Fruit fly (Drosophila melanogaster) whole organism, embryonic: ENCODE data around the gene bor.

Experiments used
- Asciz ChIP-seq: fragments of 200-800 bp; sonication (Bioruptor generic); optimal IDR thresholded peaks from 2 replicates; lab custom pipeline; 2017; ENCODE audit warnings: missing biosample characterization, mild to moderate bottlenecking, missing genetic modification characterization, missing genetic modification reagents
- CG10654 ChIP-seq: fragments of 200-800 bp; sonication (Bioruptor generic); optimal IDR thresholded peaks from 2 replicates; lab custom pipeline; 2016; ENCODE audit warnings: missing biosample characterization, missing genetic modification characterization
- CG11398 ChIP-seq: fragments of 200-800 bp; sonication (Bioruptor generic); optimal IDR thresholded peaks from 2 replicates; lab custom pipeline; 2016; ENCODE audit warnings: missing biosample characterization, missing genetic modification characterization
- CG11456 ChIP-seq: fragments of 200-800 bp; sonication (Bioruptor generic); IDR thresholded peaks from 3 replicates; pipeline ENCODE4 v1.3.6; 2022; ENCODE audit warnings: missing biosample characterization, missing genetic modification characterization
- CG11695 ChIP-seq: fragments of 200-800 bp; sonication (Bioruptor generic); IDR thresholded peaks from 3 replicates; pipeline ENCODE4 v1.3.6; 2022; ENCODE audit warnings: missing biosample characterization, missing genetic modification characterization
- CG12769 ChIP-seq: fragments of 200-800 bp; sonication (Bioruptor generic); optimal IDR thresholded peaks from 2 replicates; lab custom pipeline; 2019; ENCODE audit warnings: missing biosample characterization, mild to moderate bottlenecking, missing genetic modification characterization, moderate library complexity
- CG13287 ChIP-seq: fragments of 200-800 bp; sonication (Bioruptor generic); IDR thresholded peaks from 2 replicates; pipeline ENCODE4 v1.3.6; 2022; ENCODE audit warnings: missing biosample characterization, missing genetic modification characterization; ENCODE audit not compliant: partially characterized antibody
- CG14050 ChIP-seq: fragments of 200-800 bp; sonication (Bioruptor generic); IDR thresholded peaks from 3 replicates; pipeline ENCODE4 v1.3.6; 2022; ENCODE audit warnings: missing biosample characterization, missing genetic modification characterization
- CG14441 ChIP-seq: fragments of 200-800 bp; sonication (Bioruptor generic); IDR thresholded peaks from 2 replicates; pipeline ENCODE4 v1.3.6; 2022; ENCODE audit warnings: missing biosample characterization, missing genetic modification characterization
- CG16779 ChIP-seq: fragments of 200-800 bp; sonication (Bioruptor generic); IDR thresholded peaks from 2 replicates; pipeline ENCODE4 v1.3.6; 2022; ENCODE audit warnings: missing biosample characterization, missing genetic modification characterization
- CG2202 ChIP-seq: fragments of 200-800 bp; sonication (Bioruptor generic); optimal IDR thresholded peaks from 2 replicates; lab custom pipeline; 2018; ENCODE audit warnings: missing biosample characterization, mild to moderate bottlenecking, missing genetic modification characterization
- CG2875 ChIP-seq: fragments of 200-800 bp; sonication (Bioruptor generic); optimal IDR thresholded peaks from 2 replicates; lab custom pipeline; 2017; ENCODE audit warnings: missing biosample characterization, mild to moderate bottlenecking, missing genetic modification characterization, missing genetic modification reagents
- CG31388 ChIP-seq: fragments of 200-800 bp; sonication (Bioruptor generic); optimal IDR thresholded peaks from 2 replicates; lab custom pipeline; 2016; ENCODE audit warnings: missing biosample characterization, missing genetic modification characterization
- CG3163 ChIP-seq: fragments of 200-800 bp; sonication (Bioruptor generic); optimal IDR thresholded peaks from 3 replicates; lab custom pipeline; 2016; ENCODE audit warnings: missing biosample characterization, missing genetic modification characterization
- CG3407 ChIP-seq: fragments of 200-800 bp; sonication (Bioruptor generic); optimal IDR thresholded peaks from 2 replicates; lab custom pipeline; 2018; ENCODE audit warnings: missing biosample characterization, mild to moderate bottlenecking, missing genetic modification characterization
- CG6254 ChIP-seq: fragments of 200-800 bp; sonication (Bioruptor generic); optimal IDR thresholded peaks from 3 replicates; lab custom pipeline; 2017; ENCODE audit warnings: mild to moderate bottlenecking, missing biosample characterization, missing genetic modification reagents, missing genetic modification characterization
- CG6654 ChIP-seq: fragments of 200-800 bp; sonication (Bioruptor generic); optimal IDR thresholded peaks from 2 replicates; lab custom pipeline; 2017; ENCODE audit warnings: missing biosample characterization, mild to moderate bottlenecking, missing genetic modification characterization
- CG6813 ChIP-seq: fragments of 200-800 bp; sonication (Bioruptor generic); optimal IDR thresholded peaks from 2 replicates; lab custom pipeline; 2017; ENCODE audit warnings: missing biosample characterization, missing genetic modification characterization, mild to moderate bottlenecking, moderate library complexity, missing genetic modification reagents
- CG7745 ChIP-seq: fragments of 200-800 bp; sonication (Bioruptor generic); optimal IDR thresholded peaks from 2 replicates; lab custom pipeline; 2018; ENCODE audit warnings: missing biosample characterization, mild to moderate bottlenecking, missing genetic modification characterization, moderate library complexity
- CG7786 ChIP-seq: fragments of 200-800 bp; sonication (Bioruptor generic); optimal IDR thresholded peaks from 2 replicates; lab custom pipeline; 2016; ENCODE audit warnings: missing biosample characterization, missing genetic modification characterization
- CG9215 ChIP-seq: fragments of 200-800 bp; sonication (Bioruptor generic); IDR thresholded peaks from 2 replicates; pipeline ENCODE4 v1.3.6; 2022; ENCODE audit warnings: missing biosample characterization, missing genetic modification characterization
- CG9727 ChIP-seq: fragments of 200-800 bp; sonication (Bioruptor generic); optimal IDR thresholded peaks from 3 replicates; lab custom pipeline; 2017; ENCODE audit warnings: missing biosample characterization, mild to moderate bottlenecking, missing genetic modification characterization
- D ChIP-seq, 2 experiments: fragments of 200-800 bp in 1 of 2; fragments of >200 bp in 1 of 2; sonication (Bioruptor generic) in 1 of 2; optimal IDR thresholded peaks; 2 replicates in 1 of 2; 3 replicates in 1 of 2; lab custom pipeline; 2017; ENCODE audit warnings: mild to moderate bottlenecking in 1 of 2, missing biosample characterization in 1 of 2, missing genetic modification characterization in 1 of 2, missing genetic modification reagents in 1 of 2
- D19B ChIP-seq: fragments of 200-800 bp; sonication (Bioruptor generic); optimal IDR thresholded peaks from 2 replicates; lab custom pipeline; 2017; ENCODE audit warnings: missing biosample characterization, mild to moderate bottlenecking, missing genetic modification characterization
- Hr78 ChIP-seq, 2 experiments: fragments of 200-800 bp in 1 of 2; fragments of >200 bp in 1 of 2; sonication (Bioruptor generic) in 1 of 2; optimal IDR thresholded peaks; 2 replicates each; lab custom pipeline; 2017 to 2019; ENCODE audit warnings: missing biosample characterization in 2 of 2, missing genetic modification characterization in 2 of 2, mild to moderate bottlenecking in 1 of 2, moderate library complexity in 1 of 2
- NfI ChIP-seq: fragments of 200-800 bp; sonication (Bioruptor generic); optimal IDR thresholded peaks from 3 replicates; lab custom pipeline; 2018; ENCODE audit warnings: missing biosample characterization, mild to moderate bottlenecking, missing genetic modification characterization, moderate library complexity
- Sox100B ChIP-seq: fragments of 200-800 bp; sonication (Bioruptor generic); optimal IDR thresholded peaks from 3 replicates; lab custom pipeline; 2018; ENCODE audit warnings: missing biosample characterization, mild to moderate bottlenecking, missing genetic modification characterization
- Taf1 ChIP-seq: fragments of 200-800 bp; sonication (Bioruptor generic); IDR thresholded peaks from 2 replicates; pipeline ENCODE4 v1.3.6; 2022; ENCODE audit warnings: missing biosample characterization, missing genetic modification characterization
- ac ChIP-seq: fragments of 200-800 bp; sonication (Bioruptor generic); optimal IDR thresholded peaks from 3 replicates; lab custom pipeline; 2017; ENCODE audit warnings: missing biosample characterization, mild to moderate bottlenecking, missing genetic modification characterization
- cato ChIP-seq: fragments of 200-800 bp; sonication (Bioruptor generic); optimal IDR thresholded peaks from 2 replicates; lab custom pipeline; 2016; ENCODE audit warnings: missing biosample characterization, missing genetic modification characterization, borderline replicate concordance
- caup ChIP-seq: fragments of 200-800 bp; sonication (Bioruptor generic); optimal IDR thresholded peaks from 3 replicates; lab custom pipeline; 2017; ENCODE audit warnings: missing biosample characterization, mild to moderate bottlenecking, missing genetic modification characterization, moderate library complexity; ENCODE audit not compliant: severe bottlenecking
- cg ChIP-seq: fragments of 200-800 bp; sonication (Bioruptor generic); optimal IDR thresholded peaks from 3 replicates; lab custom pipeline; 2019; ENCODE audit warnings: missing biosample characterization, mild to moderate bottlenecking, missing genetic modification characterization, moderate library complexity
- chif ChIP-seq, 2 experiments: fragments of 200-800 bp; sonication (Bioruptor generic); optimal IDR thresholded peaks; 3 replicates each; lab custom pipeline; 2016; ENCODE audit warnings: missing biosample characterization in 2 of 2, missing genetic modification characterization in 2 of 2
- croc ChIP-seq: fragments of 200-800 bp; sonication (Bioruptor generic); conservative IDR thresholded peaks from 3 replicates; pipeline ENCODE4 v1.3.6; 2022; ENCODE audit warnings: missing biosample characterization, missing genetic modification characterization
- crol ChIP-seq: fragments of 200-800 bp; sonication (Bioruptor generic); IDR thresholded peaks from 2 replicates; pipeline ENCODE4 v1.3.6; 2022; ENCODE audit warnings: missing biosample characterization, missing genetic modification characterization
- disco-r ChIP-seq: fragments of 200-800 bp; sonication (Bioruptor generic); optimal IDR thresholded peaks from 2 replicates; lab custom pipeline; 2016; ENCODE audit warnings: missing biosample characterization, missing genetic modification characterization
- emc ChIP-seq: fragments of 200-800 bp; sonication (Bioruptor generic); optimal IDR thresholded peaks from 2 replicates; lab custom pipeline; 2016; ENCODE audit warnings: missing biosample characterization, missing genetic modification characterization
- fd102C ChIP-seq: fragments of 200-800 bp; sonication (Bioruptor generic); optimal IDR thresholded peaks from 2 replicates; lab custom pipeline; 2018; ENCODE audit warnings: missing biosample characterization, mild to moderate bottlenecking, missing genetic modification characterization, moderate library complexity
- gcm ChIP-seq: fragments of 200-800 bp; sonication (Bioruptor generic); optimal IDR thresholded peaks from 2 replicates; lab custom pipeline; 2019; ENCODE audit warnings: missing biosample characterization, mild to moderate bottlenecking, missing genetic modification characterization, moderate library complexity
- gsb-n ChIP-seq: fragments of 200-800 bp; sonication (Bioruptor generic); optimal IDR thresholded peaks from 3 replicates; lab custom pipeline; 2018; ENCODE audit warnings: missing biosample characterization, mild to moderate bottlenecking, missing genetic modification characterization
- kni ChIP-seq: fragments of 200-800 bp; sonication (Bioruptor generic); optimal IDR thresholded peaks from 3 replicates; lab custom pipeline; 2017; ENCODE audit warnings: mild to moderate bottlenecking, missing biosample characterization, missing genetic modification reagents, missing genetic modification characterization
- mirr ChIP-seq: fragments of 200-800 bp; sonication (Bioruptor generic); optimal IDR thresholded peaks from 3 replicates; lab custom pipeline; 2018; ENCODE audit warnings: missing biosample characterization, mild to moderate bottlenecking, missing genetic modification characterization
- odd ChIP-seq: fragments of 200-800 bp; sonication (Bioruptor generic); optimal IDR thresholded peaks from 2 replicates; lab custom pipeline; 2017; ENCODE audit warnings: missing biosample characterization, mild to moderate bottlenecking, missing genetic modification characterization
- sens ChIP-seq: fragments of 200-800 bp; sonication (Bioruptor generic); peaks from one replicate; lab custom pipeline; 2016; ENCODE audit warnings: missing biosample characterization, missing genetic modification characterization
- sens-2 ChIP-seq: fragments of 200-800 bp; sonication (Bioruptor generic); IDR thresholded peaks from 2 replicates; pipeline ENCODE4 v1.3.6; 2022; ENCODE audit warnings: missing biosample characterization, missing genetic modification characterization
- so ChIP-seq: fragments of 200-800 bp; sonication (Bioruptor generic); IDR thresholded peaks from 3 replicates; pipeline ENCODE4 v1.3.6; 2022; ENCODE audit warnings: missing biosample characterization, missing genetic modification characterization
- tup ChIP-seq: fragments of 200-800 bp; sonication (Bioruptor generic); optimal IDR thresholded peaks from 2 replicates; lab custom pipeline; 2016; ENCODE audit warnings: missing biosample characterization, mild to moderate bottlenecking, missing genetic modification characterization, moderate library complexity
- zen ChIP-seq: fragments of 200-800 bp; sonication (Bioruptor generic); optimal IDR thresholded peaks from 3 replicates; lab custom pipeline; 2018; ENCODE audit warnings: missing biosample characterization, mild to moderate bottlenecking, missing genetic modification characterization, moderate library complexity

Gene bor

DNA sequence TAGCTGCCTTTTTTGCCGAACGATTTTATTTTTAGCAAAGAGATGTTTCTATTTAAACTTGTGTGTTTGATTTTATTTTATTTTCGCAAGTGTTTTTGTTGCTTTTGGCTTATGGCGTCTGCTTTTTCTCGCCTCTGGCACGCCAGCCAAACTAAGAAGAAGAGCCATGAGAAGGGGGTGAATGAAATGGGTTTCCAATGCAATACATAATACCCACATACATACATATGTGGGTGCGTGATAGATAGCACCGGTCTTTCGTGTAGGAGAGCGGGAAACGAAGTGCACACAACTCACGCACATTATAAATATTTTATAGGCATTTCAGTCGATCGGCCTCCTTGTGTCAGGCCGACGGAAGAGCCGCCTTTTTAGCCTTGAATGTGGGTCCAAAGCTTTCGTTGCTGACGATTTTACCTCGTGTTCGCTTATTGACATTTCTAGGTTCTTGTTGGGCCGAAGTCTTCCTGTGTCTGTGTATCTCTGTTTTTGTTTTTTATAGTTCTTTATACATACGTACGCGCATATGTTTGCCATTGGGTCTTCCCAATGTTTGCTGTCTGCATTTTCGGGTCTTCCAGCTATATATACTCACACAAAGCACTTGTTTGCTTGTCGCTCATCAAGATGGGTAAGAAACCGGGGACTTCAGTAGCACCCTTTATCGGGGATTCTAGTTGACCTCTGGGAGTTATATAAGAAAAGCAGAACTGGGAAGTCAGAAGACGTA lies 12.1 kb upstream of the bor start (continued):
- TF ChIP-seq kni (peak; percentile 83), CG16779 (GFP tag; lab: Robert Waterston, UW) (no peak), CG6254 (GFP tag; lab: Kevin White, UChicago) (peak; percentile 29), CG13287 (GFP tag; lab: Robert Waterston, UW) (no peak), zen (no peak), so (GFP tag; lab: Robert Waterston, UW) (no peak), odd (GFP tag; lab: Kevin White, UChicago) (peak; percentile 2), crol (GFP tag; lab: Robert Waterston, UW) (peak; percentile 64), caup (GFP tag; lab: Kevin White, UChicago) (no peak), croc (GFP tag; lab: Robert Waterston, UW) (no peak), CG31388 (GFP tag; lab: Kevin White, UChicago) (no peak), CG11695 (GFP tag; lab: Robert Waterston, UW) (no peak), Taf1 (no peak), CG6654 (GFP tag; lab: Kevin White, UChicago) (no peak), sens (peak; percentile 74), gcm (peak; percentile 53), CG14050 (no peak), CG7786 (GFP tag; lab: Kevin White, UChicago) (no peak), Hr78 (GFP tag; optimal IDR thresholded peaks at IDR 0.05; lab: Kevin White, UChicago) (peak in 1 of 2 experiments; percentile 80), tup (no peak), CG12769 (tag; lab: Kevin White, UChicago) (peak; percentile 1), fd102C (peak; percentile 15), D (optimal IDR thresholded peaks at IDR 0.05; lab: Kevin White, UChicago) (no peak), D (GFP tag; optimal IDR thresholded peaks at IDR 0.05; lab: Kevin White, UChicago) (peak; percentile 16), CG2202 (peak; percentile 42), Sox100B (GFP tag; lab: Kevin White, UChicago) (no peak), CG14441 (no peak), CG2875 (peak; percentile 21), CG3407 (GFP tag; lab: Kevin White, UChicago) (peak; percentile 9), D19B (GFP tag; lab: Kevin White, UChicago) (no peak), cato (no peak), sens-2 (GFP tag; lab: Robert Waterston, UW) (0 out of 2 replicates have a peak, but pooled peaks have one; percentile 31), CG3163 (GFP tag; lab: Kevin White, UChicago) (no peak), cg (GFP tag; lab: Kevin White, UChicago) (peak; percentile 58), CG9727 (GFP tag; lab: Kevin White, UChicago) (peak; percentile 19), chif (GFP tag; optimal IDR thresholded peaks at IDR 0.05; lab: Kevin White, UChicago) (peak; percentile 8 to 25), CG10654 (GFP tag; lab: Kevin White, UChicago) (no peak), gsb-n (tag; lab: Kevin White, UChicago) (peak; percentile 26), CG11398 (peak; percentile 18), CG9215 (no peak), NfI (no peak), mirr (GFP tag; lab: Kevin White, UChicago) (peak; percentile 8), disco-r (GFP tag; lab: Kevin White, UChicago) (no peak), ac (peak; percentile 31), CG6813 (GFP tag; lab: Kevin White, UChicago) (peak; percentile 7), CG11456 (GFP tag; lab: Robert Waterston, UW) (no peak), emc (GFP tag; lab: Kevin White, UChicago) (no peak), CG7745 (tag; lab: Kevin White, UChicago) (no peak), Asciz (GFP tag; lab: Kevin White, UChicago) (peak; percentile 23)
